Worm (Caenorhabditis elegans) whole organism, L3 larva: Measurements from ENCODE around the gene bec-1.

Source experiments
- R02D3.7 ChIP-seq: fragments of 150-350 bp; optimal IDR thresholded peaks from 2 replicates; lab custom pipeline; 2014; ENCODE audit warnings: missing biosample characterization, missing genetic modification characterization
- ZK546.5 ChIP-seq: sonication (generic microtip); optimal IDR thresholded peaks from 2 replicates; lab custom pipeline; 2017; ENCODE audit warnings: missing biosample characterization, missing genetic modification characterization
- aly-2 ChIP-seq: fragments of 150-350 bp; optimal IDR thresholded peaks from 2 replicates; lab custom pipeline; 2014; ENCODE audit warnings: missing biosample characterization, missing genetic modification characterization
- ama-1 ChIP-seq: fragments of 150-350 bp; optimal IDR thresholded peaks from 2 replicates; lab custom pipeline; 2018
- ceh-28 ChIP-seq: fragments of 150-350 bp; optimal IDR thresholded peaks from 2 replicates; lab custom pipeline; 2014; ENCODE audit warnings: missing biosample characterization, missing genetic modification reagents, missing genetic modification characterization
- ceh-82 ChIP-seq: fragments of 150-350 bp; optimal IDR thresholded peaks from 2 replicates; lab custom pipeline; 2014; ENCODE audit warnings: missing biosample characterization, missing genetic modification characterization
- ceh-9 ChIP-seq: sonication (generic microtip); optimal IDR thresholded peaks from 2 replicates; lab custom pipeline; 2018; ENCODE audit warnings: missing biosample characterization, missing genetic modification characterization
- daf-12 ChIP-seq: fragments of 150-350 bp; optimal IDR thresholded peaks from 2 replicates; lab custom pipeline; 2014; ENCODE audit warnings: missing biosample characterization, missing genetic modification reagents, missing genetic modification characterization
- egl-27 ChIP-seq: sonication (generic microtip); optimal IDR thresholded peaks from 4 replicates; lab custom pipeline; 2017; ENCODE audit warnings: missing biosample characterization, missing genetic modification reagents, missing genetic modification characterization
- elt-2 ChIP-seq: sonication (generic microtip); optimal IDR thresholded peaks from 2 replicates; lab custom pipeline; 2016; ENCODE audit warnings: missing genetic modification reagents, mild to moderate bottlenecking, missing genetic modification characterization, missing compliant biosample characterization
- fkh-10 ChIP-seq: sonication (generic microtip); optimal IDR thresholded peaks from 2 replicates; lab custom pipeline; 2017; ENCODE audit warnings: missing biosample characterization, missing genetic modification reagents, missing genetic modification characterization
- fkh-2 ChIP-seq: fragments of 150-350 bp; optimal IDR thresholded peaks from 2 replicates; lab custom pipeline; 2014; ENCODE audit warnings: missing biosample characterization, missing genetic modification reagents, missing genetic modification characterization
- fos-1 ChIP-seq: fragments of 150-350 bp; optimal IDR thresholded peaks from 2 replicates; lab custom pipeline; 2014; ENCODE audit warnings: missing biosample characterization, missing genetic modification characterization
- hmg-11 ChIP-seq: sonication (generic microtip); optimal IDR thresholded peaks from 2 replicates; lab custom pipeline; 2016; ENCODE audit warnings: missing genetic modification characterization, missing compliant biosample characterization
- jun-1 ChIP-seq: fragments of 150-350 bp; optimal IDR thresholded peaks from 2 replicates; lab custom pipeline; 2014; ENCODE audit warnings: missing biosample characterization, missing genetic modification reagents, missing genetic modification characterization
- lin-15B ChIP-seq: fragments of 150-350 bp; optimal IDR thresholded peaks from 2 replicates; lab custom pipeline; 2014; ENCODE audit warnings: missing biosample characterization, missing genetic modification characterization
- lin-39 ChIP-seq: fragments of 150-350 bp; optimal IDR thresholded peaks from 2 replicates; lab custom pipeline; 2018; ENCODE audit warnings: missing biosample characterization, missing genetic modification reagents, missing genetic modification characterization
- mdl-1 ChIP-seq: fragments of 150-350 bp; optimal IDR thresholded peaks from 2 replicates; lab custom pipeline; 2014; ENCODE audit warnings: missing biosample characterization, missing genetic modification characterization
- mml-1 ChIP-seq: fragments of 150-350 bp; sonication (generic microtip); optimal IDR thresholded peaks from 3 replicates; lab custom pipeline; 2014; ENCODE audit warnings: missing biosample characterization, missing genetic modification characterization
- nfya-1 ChIP-seq: sonication (generic microtip); optimal IDR thresholded peaks from 2 replicates; lab custom pipeline; 2017; ENCODE audit warnings: missing genetic modification characterization, mild to moderate bottlenecking, missing compliant biosample characterization, antibody characterized with exemption, moderate library complexity; ENCODE audit not compliant: insufficient read depth
- nhr-12 ChIP-seq: fragments of 150-350 bp; optimal IDR thresholded peaks from 2 replicates; lab custom pipeline; 2014; ENCODE audit warnings: missing biosample characterization, missing genetic modification characterization
- nhr-23 ChIP-seq: fragments of 150-350 bp; optimal IDR thresholded peaks from 2 replicates; lab custom pipeline; 2014; ENCODE audit warnings: missing biosample characterization, missing genetic modification reagents, missing genetic modification characterization
- nhr-237 ChIP-seq: fragments of 150-350 bp; optimal IDR thresholded peaks from 2 replicates; lab custom pipeline; 2014; ENCODE audit warnings: missing biosample characterization, missing genetic modification characterization
- nhr-25 ChIP-seq: sonication (generic microtip); optimal IDR thresholded peaks from 2 replicates; lab custom pipeline; 2017; ENCODE audit warnings: missing biosample characterization, missing genetic modification characterization
- nhr-28 ChIP-seq: fragments of 150-350 bp; optimal IDR thresholded peaks from 2 replicates; lab custom pipeline; 2014; ENCODE audit warnings: missing biosample characterization, missing genetic modification characterization
- nhr-43 ChIP-seq: sonication (generic microtip); optimal IDR thresholded peaks from 2 replicates; lab custom pipeline; 2016; ENCODE audit warnings: mild to moderate bottlenecking, missing genetic modification characterization, missing compliant biosample characterization; ENCODE audit not compliant: poor library complexity, severe bottlenecking
- nhr-77 ChIP-seq: fragments of 150-350 bp; optimal IDR thresholded peaks from 2 replicates; lab custom pipeline; 2014; ENCODE audit warnings: missing biosample characterization, missing genetic modification characterization
- pha-4 ChIP-seq: fragments of 150-350 bp; optimal IDR thresholded peaks from 2 replicates; lab custom pipeline; 2014; ENCODE audit warnings: missing biosample characterization, missing genetic modification reagents, missing genetic modification characterization
- pqm-1 ChIP-seq: fragments of 150-350 bp; optimal IDR thresholded peaks from 2 replicates; lab custom pipeline; 2017; ENCODE audit warnings: missing biosample characterization, missing genetic modification characterization, inconsistent platforms
- skn-1 ChIP-seq: fragments of 150-350 bp; optimal IDR thresholded peaks from 2 replicates; lab custom pipeline; 2014; ENCODE audit warnings: missing biosample characterization, missing genetic modification characterization
- snpc-4 ChIP-seq: fragments of 150-350 bp; optimal IDR thresholded peaks from 2 replicates; lab custom pipeline; 2014; ENCODE audit warnings: missing biosample characterization, missing genetic modification characterization
- unc-39 ChIP-seq: sonication (generic microtip); optimal IDR thresholded peaks from 4 replicates; lab custom pipeline; 2017; ENCODE audit warnings: missing biosample characterization, missing genetic modification characterization
- unc-62 ChIP-seq: fragments of 150-350 bp; sonication (generic microtip); optimal IDR thresholded peaks from 4 replicates; lab custom pipeline; 2014; ENCODE audit warnings: missing biosample characterization, missing genetic modification reagents, missing genetic modification characterization
- zag-1 ChIP-seq: fragments of 150-350 bp; optimal IDR thresholded peaks from 2 replicates; lab custom pipeline; 2014; ENCODE audit warnings: missing biosample characterization, missing genetic modification characterization
- ztf-11 ChIP-seq: fragments of 150-350 bp; optimal IDR thresholded peaks from 2 replicates; lab custom pipeline; 2014; ENCODE audit warnings: missing biosample characterization, missing genetic modification characterization
- ztf-4 ChIP-seq: fragments of 150-350 bp; optimal IDR thresholded peaks from 2 replicates; lab custom pipeline; 2014; ENCODE audit warnings: missing biosample characterization, missing genetic modification characterization

The bec-1 gene

ce11 chrIV:5655966-5656389, 8.2 kb downstream of the bec-1 start (continued):
- peak; percentile 87 for TF ChIP-seq nhr-43
- TF ChIP-seq, all 47 proteins: peak for 13

ce11 chrIV:5654693-5655092, 9.5 kb downstream of the bec-1 start:
- TF ChIP-seq ceh-28, result no peak
- TF ChIP-seq zag-1 (tag; lab: Kevin White, UChicago), result no peak
- no peak for TF ChIP-seq nhr-12 (tag; lab: Kevin White, UChicago)
- TF ChIP-seq lin-15B (tag; lab: Kevin White, UChicago), result no peak
- no peak for TF ChIP-seq nhr-25 (tag; lab: Kevin White, UChicago)
- TF ChIP-seq lin-39 (tag; lab: Kevin White, UChicago), result no peak
- TF ChIP-seq nhr-43, result no peak
- TF ChIP-seq R02D3.7 (tag; lab: Kevin White, UChicago), result no peak
- no peak for TF ChIP-seq pqm-1
- TF ChIP-seq ztf-4 (tag; lab: Kevin White, UChicago), result no peak
- TF ChIP-seq mdl-1 (tag; lab: Kevin White, UChicago), result no peak
- TF ChIP-seq ztf-11 (tag; lab: Kevin White, UChicago), result no peak
- no peak for TF ChIP-seq ZK546.5 (tag; lab: Kevin White, UChicago)
- no peak for TF ChIP-seq ceh-9 (tag; lab: Kevin White, UChicago)
- TF ChIP-seq nhr-237, result no peak
- TF ChIP-seq daf-12 (tag; lab: Kevin White, UChicago), result no peak
- TF ChIP-seq nfya-1, result no peak
- TF ChIP-seq unc-62 (GFP tag; lab: Kevin White, UChicago), result no peak
- TF ChIP-seq, all 47 proteins: peak for 0

- TF ChIP-seq pqm-1 (peak; percentile 64), elt-2 (tag; lab: Kevin White, UChicago) (peak; percentile 92), hmg-11 (no peak), snpc-4 (tag; lab: Kevin White, UChicago) (no peak), nhr-77 (tag; lab: Kevin White, UChicago) (no peak), jun-1 (tag; lab: Kevin White, UChicago) (peak; percentile 71)
Observed at ce11 chrIV:5654203-5654602, 10.0 kb downstream of the bec-1 start.

- TF ChIP-seq fos-1, result no peak
Observed at ce11 chrIV:5653649-5654048, 10.6 kb downstream of the bec-1 start, which contains the start of gene clec-178. clec-178 (plus strand) TSS chrIV:5653949.

- peak; percentile 63 for TF ChIP-seq elt-2 (tag; lab: Kevin White, UChicago)
- TF ChIP-seq egl-27 (tag; lab: Kevin White, UChicago), result no peak
- TF ChIP-seq fkh-10 (GFP tag; lab: Kevin White, UChicago), result no peak
- TF ChIP-seq skn-1 (tag; lab: Kevin White, UChicago), result no peak
- peak; percentile 50 for TF ChIP-seq pqm-1
- TF ChIP-seq ama-1 (lab: Kevin White, UChicago), result peak; percentile 8
Observed at ce11 chrIV:5652811-5653483, 11.3 kb downstream of the bec-1 start.

ce11 chrIV:5650761-5651332, 13.4 kb downstream of the bec-1 start:
- peak; percentile 11 for TF ChIP-seq nhr-43
- TF ChIP-seq elt-2 (tag; lab: Kevin White, UChicago), result no peak

- TF ChIP-seq ceh-82 (no peak), nhr-23 (tag; lab: Kevin White, UChicago) (no peak), R02D3.7 (tag; lab: Kevin White, UChicago) (peak; percentile 90), nhr-25 (tag; lab: Kevin White, UChicago) (no peak), nhr-28 (no peak), mml-1 (tag; lab: Kevin White, UChicago) (no peak), pha-4 (tag; lab: Kevin White, UChicago) (peak; percentile 56), nfya-1 (peak; percentile 15), lin-15B (tag; lab: Kevin White, UChicago) (peak; percentile 20), fkh-2 (tag; lab: Kevin White, UChicago) (no peak), daf-12 (tag; lab: Kevin White, UChicago) (no peak), aly-2 (tag; lab: Kevin White, UChicago) (no peak), mdl-1 (tag; lab: Kevin White, UChicago) (no peak), unc-39 (no peak)
Observed at ce11 chrIV:5649073-5649583, 15.1 kb downstream of the bec-1 start, which contains the start of gene csn-5. csn-5 (plus strand) TSS chrIV:5649533.
